Worm (Caenorhabditis elegans): ENCODE results near the gene idi-1.

The idi-1 gene

ce11 chrIII:8117155-8117554, 25.6 kb downstream of the idi-1 start:
- TF ChIP-seq dao-5 (tag; optimal IDR thresholded peaks at IDR 0.05) = no peak
- TF ChIP-seq W03F9.2 (tag; optimal IDR thresholded peaks at IDR 0.05) = no peak
- no peak for TF ChIP-seq him-1 (tag; optimal IDR thresholded peaks at IDR 0.05)

ce11 chrIII:8121132-8121531, 29.6 kb downstream of the idi-1 start, which contains the start of gene gei-8:
Gene gei-8, minus strand, starts transcription at chrIII:8121232.
- TF ChIP-seq W03F9.2 (tag; optimal IDR thresholded peaks at IDR 0.05) = no peak
- TF ChIP-seq him-1 (tag; optimal IDR thresholded peaks at IDR 0.05) = no peak
- no peak for TF ChIP-seq dao-5 (tag; optimal IDR thresholded peaks at IDR 0.05)

ce11 chrIII:8121923-8122322, 30.4 kb downstream of the idi-1 start:
- no peak for TF ChIP-seq him-1 (tag; optimal IDR thresholded peaks at IDR 0.05)
- TF ChIP-seq dao-5 (tag; optimal IDR thresholded peaks at IDR 0.05) = no peak
- TF ChIP-seq W03F9.2 (tag; optimal IDR thresholded peaks at IDR 0.05) = no peak

ce11 chrIII:8124323-8124722, 32.8 kb downstream of the idi-1 start:
- TF ChIP-seq W03F9.2 (tag; optimal IDR thresholded peaks at IDR 0.05) (peak; percentile 14), him-1 (tag; optimal IDR thresholded peaks at IDR 0.05) (no peak)

ce11 chrIII:8125234-8125633, 33.7 kb downstream of the idi-1 start:
- peak; percentile 40 for TF ChIP-seq W03F9.2 (tag; optimal IDR thresholded peaks at IDR 0.05)
- no peak for TF ChIP-seq dao-5 (tag; optimal IDR thresholded peaks at IDR 0.05)

- no peak for TF ChIP-seq him-1 (tag; optimal IDR thresholded peaks at IDR 0.05)
Observed at ce11 chrIII:8126978-8127377, 35.5 kb downstream of the idi-1 start.

ce11 chrIII:8129195-8129594, 37.7 kb downstream of the idi-1 start:
- no peak for TF ChIP-seq W03F9.2 (tag; optimal IDR thresholded peaks at IDR 0.05)

ce11 chrIII:8130177-8130902, 38.8 kb downstream of the idi-1 start, which contains the start of the genes rpl-21 and C14B9.10:
Gene rpl-21, minus strand, starts transcription at chrIII:8130227.
Gene C14B9.10, plus strand, starts transcription at chrIII:8130852.
- TF ChIP-seq dao-5 (tag; optimal IDR thresholded peaks at IDR 0.05) = no peak
- peak; percentile 47 for TF ChIP-seq him-1 (tag; optimal IDR thresholded peaks at IDR 0.05)
- peak; percentile 89 for TF ChIP-seq W03F9.2 (tag; optimal IDR thresholded peaks at IDR 0.05)

ce11 chrIII:8132496-8132895, 41.0 kb downstream of the idi-1 start:
- TF ChIP-seq dao-5 (tag; optimal IDR thresholded peaks at IDR 0.05) = no peak
- no peak for TF ChIP-seq W03F9.2 (tag; optimal IDR thresholded peaks at IDR 0.05)
- no peak for TF ChIP-seq him-1 (tag; optimal IDR thresholded peaks at IDR 0.05)

- TF ChIP-seq him-1 (tag; optimal IDR thresholded peaks at IDR 0.05) = no peak
- no peak for TF ChIP-seq dao-5 (tag; optimal IDR thresholded peaks at IDR 0.05)
Observed at ce11 chrIII:8133346-8133745, 41.8 kb downstream of the idi-1 start, which contains the start of gene C14B9.2. Gene C14B9.2, plus strand, starts transcription at chrIII:8133665.

ce11 chrIII:8136517-8137099, 45.1 kb downstream of the idi-1 start:
- TF ChIP-seq dao-5 (tag; optimal IDR thresholded peaks at IDR 0.05) (no peak), W03F9.2 (tag; optimal IDR thresholded peaks at IDR 0.05) (no peak), him-1 (tag; optimal IDR thresholded peaks at IDR 0.05) (no peak)

- TF ChIP-seq dao-5 (tag; optimal IDR thresholded peaks at IDR 0.05) = no peak
- TF ChIP-seq W03F9.2 (tag; optimal IDR thresholded peaks at IDR 0.05) = no peak
- TF ChIP-seq him-1 (tag; optimal IDR thresholded peaks at IDR 0.05) = no peak
Observed at ce11 chrIII:8137777-8138176, 46.3 kb downstream of the idi-1 start, which contains the start of gene hsp-12.2. Gene hsp-12.2, plus strand, starts transcription at chrIII:8138077.

ce11 chrIII:8142217-8142616, 50.7 kb downstream of the idi-1 start:
- TF ChIP-seq him-1 (tag; optimal IDR thresholded peaks at IDR 0.05) (no peak), dao-5 (tag; optimal IDR thresholded peaks at IDR 0.05) (no peak), W03F9.2 (tag; optimal IDR thresholded peaks at IDR 0.05) (no peak)

All from whole organism, L4/young adult.